Fruit fly (Drosophila melanogaster) whole organism, larva: Measurements from ENCODE around the gene CG11560.

Experiments
- noc ChIP-seq: fragments of 200-800 bp; sonication (Bioruptor generic); optimal IDR thresholded peaks from 3 replicates; lab custom pipeline; 2019; ENCODE audit warnings: missing biosample characterization, mild to moderate bottlenecking, missing genetic modification characterization, moderate library complexity

Gene CG11560

dm6 chr3L:12084969-12085690, 34.7 kb upstream of the CG11560 start:
- TF ChIP-seq noc (tag; lab: Kevin White, UChicago) = no peak

DNA sequence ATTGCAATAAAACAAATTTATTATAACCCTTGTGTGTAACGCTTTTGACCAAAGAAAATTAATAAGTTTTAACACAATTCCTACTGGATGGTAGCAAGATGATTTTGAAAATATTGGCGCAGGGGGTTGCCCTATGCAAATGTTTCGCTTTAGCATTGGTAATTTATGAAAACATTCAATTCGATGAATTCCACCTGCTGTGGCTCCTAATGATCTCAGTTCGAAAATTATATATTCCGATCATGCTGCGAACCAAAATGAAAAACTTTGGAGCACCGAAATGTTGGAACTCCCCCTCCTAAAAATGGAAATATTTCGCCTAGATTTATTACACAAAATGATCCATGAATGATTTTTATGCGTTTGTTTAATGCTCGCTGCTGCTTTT, 34.1 kb upstream of the CG11560 start:
- no peak for TF ChIP-seq noc (tag; lab: Kevin White, UChicago)

dm6 chr3L:12088326-12088725, 31.5 kb upstream of the CG11560 start, which contains the start of gene CG17154:
Gene CG17154, plus strand, starts transcription at chr3L:12088626.
- no peak for TF ChIP-seq noc (tag; lab: Kevin White, UChicago)

- no peak for TF ChIP-seq noc (tag; lab: Kevin White, UChicago)
Observed at dm6 chr3L:12090184-12090897, 29.5 kb upstream of the CG11560 start.

dm6 chr3L:12090898-12091685, 28.7 kb upstream of the CG11560 start:
- peak; percentile 59 for TF ChIP-seq noc (tag; lab: Kevin White, UChicago)

DNA sequence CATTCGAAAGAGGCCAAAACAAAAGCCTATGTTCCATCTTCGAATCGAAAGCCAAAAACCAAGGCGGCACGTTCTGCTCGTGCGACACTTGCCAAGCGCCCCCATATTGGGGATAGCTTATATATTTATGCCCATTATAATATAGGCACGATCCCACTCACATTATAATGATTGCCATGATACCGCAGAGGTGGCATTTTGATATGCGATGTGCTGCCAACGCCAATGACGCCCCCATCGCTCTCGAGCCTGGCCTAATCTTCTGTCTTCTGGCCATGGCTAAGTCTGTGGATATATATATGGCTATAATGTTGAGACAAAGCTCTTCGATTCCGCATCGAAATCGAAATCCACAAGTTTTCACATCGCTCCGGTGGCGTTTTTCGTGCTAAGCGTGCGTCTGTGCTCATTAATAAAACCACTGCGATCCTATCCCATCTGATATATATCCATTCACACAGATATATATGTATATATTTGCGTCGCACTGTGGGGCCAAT, 26.9 kb upstream of the CG11560 start:
- no peak for TF ChIP-seq noc (tag; lab: Kevin White, UChicago)

dm6 chr3L:12095960-12096359, 23.9 kb upstream of the CG11560 start:
- TF ChIP-seq noc (tag; lab: Kevin White, UChicago) = no peak

dm6 chr3L:12096799-12097662, 22.8 kb upstream of the CG11560 start:
- no peak for TF ChIP-seq noc (tag; lab: Kevin White, UChicago)

dm6 chr3L:12099329-12100031, 20.3 kb upstream of the CG11560 start:
- TF ChIP-seq noc (tag; lab: Kevin White, UChicago) = no peak

DNA sequence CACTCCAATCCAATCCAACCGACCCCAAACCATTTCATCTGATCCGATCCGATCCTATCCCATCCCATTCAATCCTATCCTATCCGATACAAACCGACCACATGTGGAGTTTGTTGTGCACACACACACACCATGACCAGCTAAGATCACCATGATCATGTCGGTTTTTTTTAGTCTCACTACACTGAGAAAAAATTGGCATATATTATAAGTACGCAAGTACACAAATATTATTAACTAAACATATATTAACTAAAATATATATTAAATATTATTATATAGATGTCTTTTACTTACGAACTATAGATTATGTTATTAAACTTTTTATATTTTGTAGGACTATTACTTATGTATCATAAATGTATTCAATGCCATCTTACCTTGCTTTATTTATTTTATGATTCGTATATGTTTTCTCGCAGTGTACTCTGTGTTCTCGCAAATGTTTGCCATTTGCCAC, 17.9 kb upstream of the CG11560 start:
- TF ChIP-seq noc (tag; lab: Kevin White, UChicago) = peak; percentile 29

DNA sequence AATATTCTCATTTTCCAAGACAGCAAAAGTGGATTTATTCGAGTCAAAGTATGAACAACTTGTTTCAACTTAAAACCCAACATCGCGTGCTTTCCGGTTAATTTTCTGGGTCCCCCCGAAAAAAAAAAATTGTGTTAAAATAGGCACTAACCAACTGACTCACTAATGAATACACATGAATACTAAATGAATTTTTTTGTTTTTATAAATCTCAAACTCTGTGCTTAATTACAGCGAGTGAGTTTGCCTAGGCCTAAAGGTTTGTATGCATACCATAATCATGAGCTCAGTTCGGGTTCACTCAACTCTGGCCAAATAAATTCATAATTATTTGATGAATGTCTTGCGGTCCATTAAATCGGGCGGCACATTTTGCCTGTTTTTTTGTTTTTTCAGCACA, 12.4 kb upstream of the CG11560 start:
- TF ChIP-seq noc (tag; lab: Kevin White, UChicago) = no peak

DNA sequence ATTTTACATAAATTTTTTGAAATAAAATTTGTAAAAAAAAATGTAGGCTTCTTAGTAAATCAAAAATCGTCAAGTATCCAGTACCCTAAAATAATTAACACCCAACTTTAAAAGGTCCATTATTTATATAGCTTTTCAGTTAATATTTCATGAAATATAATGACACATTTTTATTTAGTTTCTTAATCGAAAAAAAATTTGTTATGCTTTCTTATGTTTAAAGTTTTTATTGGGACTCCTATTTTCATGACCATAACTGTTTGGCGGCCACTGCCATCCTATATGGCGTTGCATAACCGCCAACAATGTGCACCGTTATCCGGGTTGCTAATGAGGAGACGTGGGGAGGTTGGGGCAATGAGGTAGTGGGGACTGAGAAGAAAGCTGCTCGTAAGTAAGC, 11.3 kb upstream of the CG11560 start:
- TF ChIP-seq noc (tag; lab: Kevin White, UChicago) = no peak

DNA sequence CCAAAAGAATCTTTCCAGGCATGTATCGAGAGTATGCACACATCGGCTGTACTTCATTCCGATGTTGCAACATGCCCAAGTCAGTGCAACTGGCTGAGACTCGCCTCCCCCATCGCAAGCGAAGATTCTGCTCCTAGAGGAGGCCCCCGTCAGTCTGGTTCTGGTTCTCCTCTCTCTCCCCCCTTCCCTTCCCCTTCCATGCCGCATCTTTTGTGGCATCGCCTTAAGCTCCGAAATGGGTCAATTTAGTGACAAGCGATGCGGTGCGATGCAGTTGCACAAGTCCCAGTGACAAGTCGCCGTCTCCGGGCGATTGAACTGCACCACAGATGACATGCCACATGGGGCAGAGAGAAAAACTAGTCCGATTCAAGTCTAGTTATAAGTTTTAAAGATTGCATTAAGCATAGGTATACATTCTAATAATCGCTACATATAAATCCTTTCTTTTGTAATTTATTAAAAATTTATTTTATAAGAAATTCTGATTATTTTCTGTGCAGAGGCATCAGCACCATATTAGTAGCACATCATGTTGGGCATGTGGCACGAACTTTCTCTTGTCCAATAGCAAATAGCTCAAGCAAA, 10.7 kb upstream of the CG11560 start:
- TF ChIP-seq noc (tag; lab: Kevin White, UChicago) = no peak
